Fruit fly (Drosophila melanogaster): ENCODE measurements around the gene CG15554.

DNA sequence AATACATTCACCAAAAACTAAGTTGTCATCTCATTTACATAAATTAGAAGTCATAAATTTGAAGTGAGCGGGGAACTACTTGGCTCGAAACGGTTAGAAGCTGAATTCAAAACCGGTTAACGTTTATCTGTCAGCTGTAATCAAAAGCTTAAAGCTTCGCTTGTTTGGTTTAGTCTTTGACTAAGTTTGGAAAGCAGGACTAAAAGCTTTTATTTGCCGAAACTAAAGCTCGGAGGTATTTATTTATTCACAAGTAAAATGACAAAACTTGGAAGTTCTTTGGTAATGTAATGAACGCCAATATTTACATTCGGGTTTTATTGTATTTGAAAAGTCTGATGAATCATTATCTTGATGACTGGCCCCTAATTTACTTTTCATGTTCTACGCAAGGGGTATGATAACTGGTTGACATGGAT lies 1.4 kb downstream of the CG15554 start:
- TF ChIP-seq CG34367 (tag; optimal IDR thresholded peaks at IDR 0.05) (no peak), CG32121 (GFP tag; IDR thresholded peaks at IDR 0.05) (no peak), fd96Ca (GFP tag; IDR thresholded peaks at IDR 0.05) (no peak), Ets98B (GFP tag; IDR thresholded peaks at IDR 0.05) (no peak), CG9948 (tag; optimal IDR thresholded peaks at IDR 0.05) (no peak), EcR (GFP tag; optimal IDR thresholded peaks at IDR 0.05) (no peak), gl (tag; optimal IDR thresholded peaks at IDR 0.05) (no peak), CG4496 (GFP tag; IDR thresholded peaks at IDR 0.05) (no peak), CG12605 (GFP tag; IDR thresholded peaks at IDR 0.05) (no peak), CG13204 (GFP tag; optimal IDR thresholded peaks at IDR 0.05) (no peak), CG15710 (tag; optimal IDR thresholded peaks at IDR 0.05) (no peak), Pif1B (GFP tag; optimal IDR thresholded peaks at IDR 0.05) (no peak), CG17806 (tag; optimal IDR thresholded peaks at IDR 0.05) (no peak), D1 (tag; optimal IDR thresholded peaks at IDR 0.05) (no peak)

Data from whole organism, pupa.